Worm (Caenorhabditis elegans) whole organism, young adult: ENCODE results near the gene gst-18.
"Not testable (repeated sequence)": the region's sequence is repeated elsewhere in the genome, so short reads cannot be mapped to it uniquely, and the experiment has no call there.

Experiments used
- B0019.2 ChIP-seq: fragments of 200-800 bp; sonication (Bioruptor generic); conservative IDR thresholded peaks from 2 replicates; pipeline ENCODE4 v1.3.6; 2022; ENCODE audit warnings: missing genetic modification reagents, missing genetic modification characterization, missing compliant biosample characterization
- B0336.3 ChIP-seq: fragments of 200-800 bp; sonication (Bioruptor generic); IDR thresholded peaks from 2 replicates; pipeline ENCODE4 v1.3.6; 2022; ENCODE audit warnings: missing genetic modification characterization, missing compliant biosample characterization
- C06A6.2 ChIP-seq: fragments of 200-800 bp; sonication (Bioruptor generic); conservative IDR thresholded peaks from 2 replicates; pipeline ENCODE4 v1.3.6; 2022; ENCODE audit warnings: missing genetic modification characterization, missing compliant biosample characterization
- F10E7.11 ChIP-seq: sonication (generic microtip); optimal IDR thresholded peaks from 2 replicates; lab custom pipeline; 2017; ENCODE audit warnings: mild to moderate bottlenecking, missing genetic modification characterization, moderate library complexity, missing compliant biosample characterization
- F22D6.2 ChIP-seq: sonication (generic microtip); optimal IDR thresholded peaks from 2 replicates; lab custom pipeline; 2016; ENCODE audit warnings: mild to moderate bottlenecking, missing genetic modification characterization, missing compliant biosample characterization
- F39B2.1 ChIP-seq: fragments of 200-800 bp; sonication (Bioruptor generic); IDR thresholded peaks from 2 replicates; pipeline ENCODE4 v1.3.6; 2022; ENCODE audit warnings: missing genetic modification reagents, missing genetic modification characterization, missing compliant biosample characterization
- K11D2.4 ChIP-seq: fragments of 200-800 bp; sonication (Bioruptor generic); IDR thresholded peaks from 2 replicates; pipeline ENCODE4 v1.3.6; 2022; ENCODE audit warnings: missing genetic modification reagents, missing genetic modification characterization, missing compliant biosample characterization
- akir-1 ChIP-seq: fragments of 200-800 bp; sonication (Bioruptor generic); optimal IDR thresholded peaks from 2 replicates; lab custom pipeline; 2018; ENCODE audit warnings: mild to moderate bottlenecking, missing genetic modification characterization, moderate library complexity, missing compliant biosample characterization
- ama-1 ChIP-seq, 3 experiments: fragments of 150-350 bp in 1 of 3; sonication (generic microtip) in 2 of 3; optimal IDR thresholded peaks; 2 replicates each; lab custom pipeline; 2014 to 2018; ENCODE audit warnings: missing biosample characterization in 2 of 3, missing genetic modification characterization in 2 of 3, missing genetic modification reagents in 2 of 3
- ccch-3 ChIP-seq: fragments of 200-800 bp; sonication (Bioruptor generic); optimal IDR thresholded peaks from 2 replicates; lab custom pipeline; 2018; ENCODE audit warnings: mild to moderate bottlenecking, missing genetic modification characterization, missing compliant biosample characterization
- cebp-1 ChIP-seq, 2 experiments: fragments of 200-800 bp in 1 of 2; sonication (Bioruptor generic) in 1 of 2; sonication (generic microtip) in 1 of 2; IDR thresholded peaks in 1 of 2; optimal IDR thresholded peaks in 1 of 2; 2 replicates each; pipeline versions ENCODE4 v1.3.6 to Lab custom; 2017 to 2022; ENCODE audit warnings: missing compliant biosample characterization in 2 of 2, missing genetic modification characterization in 2 of 2, mild to moderate bottlenecking in 1 of 2, missing genetic modification reagents in 1 of 2, moderate library complexity in 1 of 2
- dox-1 ChIP-seq: fragments of 200-800 bp; sonication (Bioruptor generic); IDR thresholded peaks from 2 replicates; pipeline ENCODE4 v1.3.6; 2022; ENCODE audit warnings: missing genetic modification reagents, missing genetic modification characterization, missing compliant biosample characterization
- dpff-1 ChIP-seq: sonication (generic microtip); optimal IDR thresholded peaks from 2 replicates; lab custom pipeline; 2017; ENCODE audit warnings: mild to moderate bottlenecking, missing genetic modification characterization, missing compliant biosample characterization
- egrh-3 ChIP-seq: fragments of 200-800 bp; sonication (Bioruptor generic); IDR thresholded peaks from 2 replicates; pipeline ENCODE4 v1.3.6; 2022; ENCODE audit warnings: missing genetic modification reagents, missing genetic modification characterization, missing compliant biosample characterization
- gei-17 ChIP-seq: fragments of 200-800 bp; sonication (Bioruptor generic); optimal IDR thresholded peaks from 2 replicates; lab custom pipeline; 2018; ENCODE audit warnings: mild to moderate bottlenecking, missing genetic modification characterization, missing compliant biosample characterization
- him-1 ChIP-seq: sonication (generic microtip); optimal IDR thresholded peaks from 2 replicates; lab custom pipeline; 2016; ENCODE audit warnings: missing genotype, missing genetic modification reagents, missing genetic modification characterization, missing compliant biosample characterization
- lag-1 ChIP-seq: fragments of 200-800 bp; sonication (Bioruptor generic); IDR thresholded peaks from 2 replicates; pipeline ENCODE4 v1.3.6; 2022; ENCODE audit warnings: missing genetic modification reagents, missing genetic modification characterization, missing compliant biosample characterization
- lin-26 ChIP-seq: fragments of 200-800 bp; sonication (Bioruptor generic); IDR thresholded peaks from 2 replicates; pipeline ENCODE4 v1.3.6; 2022; ENCODE audit warnings: missing genetic modification reagents, missing genetic modification characterization, missing compliant biosample characterization
- lin-40 ChIP-seq: sonication (generic microtip); optimal IDR thresholded peaks from 2 replicates; lab custom pipeline; 2016; ENCODE audit warnings: missing genetic modification characterization, mild to moderate bottlenecking, missing compliant biosample characterization, missing genotype, missing genetic modification reagents
- madf-10 ChIP-seq: sonication (generic microtip); optimal IDR thresholded peaks from 2 replicates; lab custom pipeline; 2016; ENCODE audit warnings: mild to moderate bottlenecking, missing genetic modification characterization, missing compliant biosample characterization
- mcd-1 ChIP-seq: fragments of 200-800 bp; sonication (Bioruptor generic); IDR thresholded peaks from 2 replicates; pipeline ENCODE4 v1.3.6; 2022; ENCODE audit warnings: missing genetic modification reagents, missing genetic modification characterization, missing compliant biosample characterization
- mxl-1 ChIP-seq: sonication (generic microtip); optimal IDR thresholded peaks from 2 replicates; lab custom pipeline; 2016; ENCODE audit warnings: missing genetic modification characterization, missing compliant biosample characterization
- nhr-80 ChIP-seq: sonication (generic microtip); optimal IDR thresholded peaks from 2 replicates; lab custom pipeline; 2016; ENCODE audit warnings: missing genetic modification characterization, missing compliant biosample characterization
- pbrm-1 ChIP-seq: fragments of 200-800 bp; sonication (Bioruptor generic); IDR thresholded peaks from 2 replicates; pipeline ENCODE4 v1.3.6; 2022; ENCODE audit warnings: missing genetic modification reagents, missing genetic modification characterization, missing compliant biosample characterization
- sea-2 ChIP-seq: fragments of 200-800 bp; sonication (Bioruptor generic); IDR thresholded peaks from 2 replicates; pipeline ENCODE4 v1.3.6; 2022; ENCODE audit warnings: missing genetic modification characterization, missing compliant biosample characterization
- snpc-4 ChIP-seq, 5 experiments: fragments of 150-350 bp in 1 of 5; sonication (generic microtip) in 4 of 5; optimal IDR thresholded peaks; 2 replicates each; lab custom pipeline; 2014 to 2018; ENCODE audit warnings: missing genetic modification characterization in 5 of 5, missing biosample characterization in 3 of 5, antibody characterized with exemption in 2 of 5, mild to moderate bottlenecking in 2 of 5, missing compliant biosample characterization in 2 of 5, missing genotype in 2 of 5, moderate library complexity in 2 of 5, missing genetic modification reagents in 1 of 5
- somi-1 ChIP-seq: fragments of 200-800 bp; sonication (Bioruptor generic); optimal IDR thresholded peaks from 2 replicates; lab custom pipeline; 2018; ENCODE audit warnings: mild to moderate bottlenecking, missing genetic modification characterization, missing compliant biosample characterization
- tbp1 ChIP-seq: fragments of 200-800 bp; sonication (Bioruptor generic); optimal IDR thresholded peaks from 2 replicates; lab custom pipeline; 2018; ENCODE audit warnings: mild to moderate bottlenecking, missing genetic modification characterization, missing compliant biosample characterization
- tlf-1 ChIP-seq: fragments of 200-800 bp; sonication (Bioruptor generic); optimal IDR thresholded peaks from 2 replicates; lab custom pipeline; 2018; ENCODE audit warnings: mild to moderate bottlenecking, missing genetic modification characterization, missing compliant biosample characterization
- zfh-2 ChIP-seq: fragments of 200-800 bp; sonication (Bioruptor generic); conservative IDR thresholded peaks from 2 replicates; pipeline ENCODE4 v1.3.6; 2022; ENCODE audit warnings: missing genetic modification reagents, missing genetic modification characterization, missing compliant biosample characterization
- ztf-22 ChIP-seq: fragments of 200-800 bp; sonication (Bioruptor generic); optimal IDR thresholded peaks from 2 replicates; lab custom pipeline; 2018; ENCODE audit warnings: mild to moderate bottlenecking, missing genetic modification characterization, moderate library complexity, missing compliant biosample characterization
- ztf-28 ChIP-seq: fragments of 200-800 bp; sonication (Bioruptor generic); IDR thresholded peaks from 2 replicates; pipeline ENCODE4 v1.3.6; 2022; ENCODE audit warnings: missing genetic modification reagents, missing genetic modification characterization, missing compliant biosample characterization

Gene gst-18

ce11 chrII:13668844-13669441, 38.3 kb upstream of the gst-18 start, which contains the start of gene C31C9.7:
Gene C31C9.7 (plus strand): TSS chrII:13669104.
- TF ChIP-seq dpff-1 (tag; lab: Kevin White, UChicago) (no peak), ama-1 (optimal IDR thresholded peaks at IDR 0.05; lab: Kevin White, UChicago) (peak; percentile 76), ama-1 (GFP tag; optimal IDR thresholded peaks at IDR 0.05; lab: Kevin White, UChicago) (no peak), mcd-1 (peak; percentile 12; the same call in 1 of the 2 replicates), egrh-3 (GFP tag; lab: Robert Waterston, UW) (peak; percentile 83; the same call in 1 of the 2 replicates), pbrm-1 (no peak), mxl-1 (tag; lab: Kevin White, UChicago) (no peak), akir-1 (GFP tag; lab: Kevin White, UChicago) (no peak), nhr-80 (tag; lab: Kevin White, UChicago) (peak; percentile 64), him-1 (tag; lab: Kevin White, UChicago) (no peak), dox-1 (GFP tag; lab: Robert Waterston, UW) (peak; percentile 28; the same call in 1 of the 2 replicates), B0336.3 (peak; percentile 36; the same call in 1 of the 2 replicates), ccch-3 (no peak), C06A6.2 (GFP tag; lab: Robert Waterston, UW) (no peak), madf-10 (tag; lab: Kevin White, UChicago) (peak; percentile 25), lag-1 (GFP tag; lab: Robert Waterston, UW) (no peak), tbp1 (GFP tag; lab: Kevin White, UChicago) (peak; percentile 5), B0019.2 (GFP tag; lab: Robert Waterston, UW) (0 out of 2 replicates have a peak, but pooled peaks have one; percentile 25), zfh-2 (peak; percentile 86), tlf-1 (GFP tag; lab: Kevin White, UChicago) (no peak), F22D6.2 (tag; lab: Kevin White, UChicago) (no peak), F39B2.1 (GFP tag; lab: Robert Waterston, UW) (no peak), lin-26 (GFP tag; lab: Robert Waterston, UW) (0 out of 2 replicates have a peak, but pooled peaks have one; percentile 46)

DNA sequence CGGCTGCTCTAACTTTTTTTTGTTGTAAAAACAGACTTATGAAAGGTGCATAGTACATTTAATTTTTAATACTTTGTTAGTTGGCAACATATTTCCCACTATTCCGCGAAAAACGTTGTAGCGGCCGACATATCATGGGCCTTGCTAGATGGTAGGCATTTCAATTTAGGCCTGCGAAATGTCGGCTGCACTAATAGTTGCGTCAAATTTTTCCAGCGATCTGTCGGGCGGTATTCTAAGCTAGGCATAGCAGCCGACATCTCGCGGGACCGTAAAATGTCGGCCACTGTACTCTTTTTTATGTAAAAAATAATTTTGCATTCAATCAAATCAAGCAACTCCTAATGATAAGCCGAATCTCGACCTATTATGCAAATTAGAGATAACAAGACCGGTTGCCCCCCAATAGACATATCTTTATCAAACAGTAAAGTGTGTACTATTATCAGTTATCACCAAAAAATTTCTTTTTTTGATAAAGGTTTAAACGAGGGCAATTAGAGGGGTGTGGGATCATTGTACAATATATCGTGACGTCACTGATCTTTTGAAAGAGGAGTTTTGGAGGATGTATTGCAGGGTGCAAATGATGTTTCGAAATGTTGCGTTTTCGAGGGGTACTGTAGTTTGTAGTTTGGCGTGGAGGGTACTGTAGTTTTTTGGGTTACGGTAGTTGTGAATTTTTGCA, 34.5 kb upstream of the gst-18 start:
- TF ChIP-seq him-1 (tag; lab: Kevin White, UChicago) (no peak), nhr-80 (tag; lab: Kevin White, UChicago) (peak; percentile 59), K11D2.4 (GFP tag; lab: Robert Waterston, UW) (no peak), snpc-4 (GFP tag; optimal IDR thresholded peaks at IDR 0.05; lab: Kevin White, UChicago) (no peak), snpc-4 (tag; optimal IDR thresholded peaks at IDR 0.05; lab: Kevin White, UChicago) (peak; percentile 35 to 75 (median 62)), somi-1 (GFP tag; lab: Kevin White, UChicago) (no peak), cebp-1 (GFP tag; IDR thresholded peaks at IDR 0.05; lab: Robert Waterston, UW) (no peak), cebp-1 (tag; optimal IDR thresholded peaks at IDR 0.05; lab: Kevin White, UChicago) (peak; percentile 21)

DNA sequence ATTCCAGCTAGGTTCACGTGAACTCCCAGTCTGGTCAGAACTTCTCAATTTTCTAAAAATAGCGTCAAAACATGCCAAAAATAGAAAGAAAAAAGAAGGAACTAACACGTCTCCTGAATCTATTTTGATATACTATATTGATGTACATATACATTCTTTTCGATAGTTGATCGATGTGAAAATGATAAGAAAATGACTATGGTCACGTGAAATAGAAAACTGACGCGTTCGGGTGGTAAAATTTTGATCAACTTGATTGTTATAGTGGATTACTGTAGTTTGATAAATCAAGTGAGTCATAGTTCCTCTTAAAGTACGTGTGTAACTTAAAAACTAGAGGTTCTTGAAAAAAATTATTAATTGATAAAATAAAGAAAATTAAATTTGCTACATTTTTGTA, 33.7 kb upstream of the gst-18 start:
- TF ChIP-seq ztf-22 (GFP tag; lab: Kevin White, UChicago) (no peak), nhr-80 (tag; lab: Kevin White, UChicago) (peak; percentile 43), sea-2 (GFP tag; lab: Robert Waterston, UW) (no peak), lin-40 (tag; lab: Kevin White, UChicago) (peak; percentile 19), K11D2.4 (GFP tag; lab: Robert Waterston, UW) (no peak)

DNA sequence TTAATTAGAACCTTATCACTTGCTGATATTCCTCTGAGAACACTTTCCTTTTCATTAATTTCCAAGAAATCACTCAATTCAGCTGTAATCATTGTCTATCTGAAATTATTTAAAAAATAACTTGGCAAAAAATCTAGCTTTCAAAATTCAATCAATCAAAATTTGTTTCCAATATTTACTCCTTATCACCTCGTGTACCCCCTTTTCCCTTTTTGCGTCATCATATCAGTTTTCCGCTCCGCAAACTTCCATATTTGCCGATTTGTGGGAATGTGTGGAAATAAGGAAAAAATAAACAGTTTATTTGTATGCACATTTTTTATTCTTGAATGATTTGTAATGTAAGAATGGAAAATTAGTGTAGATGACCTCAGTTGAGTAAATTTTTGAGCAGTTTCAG, 31.3 kb upstream of the gst-18 start, which contains the start of gene C31C9.6:
Gene C31C9.6, minus strand, starts transcription at position 101 of the 400 bp plus-strand sequence.
- TF ChIP-seq F10E7.11 (tag; lab: Kevin White, UChicago); gei-17; ztf-28 (GFP tag; lab: Robert Waterston, UW): not testable (repeated sequence)
- TF ChIP-seq, all 124 proteins: peak for 0; not testable (repeated sequence) for 124
